Worm (Caenorhabditis elegans): ENCODE measurements around the gene C27C12.3.

The C27C12.3 gene

ce11 chrX:14853712-14854217 is 11.9 kb downstream of the C27C12.3 start, which contains the start of the genes C27C12.1 and C27C12.4 (continued):
- TF ChIP-seq spr-1 (tag; optimal IDR thresholded peaks at IDR 0.05) (peak; percentile 48), lir-3 (tag; optimal IDR thresholded peaks at IDR 0.05) (no peak), Y75B8A.6 (GFP tag; IDR thresholded peaks at IDR 0.05) (no peak), T20F7.1 (GFP tag; optimal IDR thresholded peaks at IDR 0.05) (peak; percentile 73), dmd-8 (GFP tag; IDR thresholded peaks at IDR 0.05) (no peak), lin-39 (tag; optimal IDR thresholded peaks at IDR 0.05) (no peak), nhr-10 (tag; optimal IDR thresholded peaks at IDR 0.05) (no peak), saeg-2 (GFP tag; IDR thresholded peaks at IDR 0.05) (0 out of 2 replicates have a peak, but pooled peaks have one; percentile 19), nhr-42 (GFP tag; IDR thresholded peaks at IDR 0.05) (0 out of 2 replicates have a peak, but pooled peaks have one; percentile 40), F37D6.2 (tag; optimal IDR thresholded peaks at IDR 0.05) (peak; percentile 58), duxl-1 (tag; optimal IDR thresholded peaks at IDR 0.05; ENCODE audit: poor library complexity) (peak; percentile 76), zip-11 (GFP tag; IDR thresholded peaks at IDR 0.05) (no peak), gei-8 (GFP tag; optimal IDR thresholded peaks at IDR 0.05) (no peak), ama-1 (optimal IDR thresholded peaks at IDR 0.05) (no peak), aly-2 (tag; optimal IDR thresholded peaks at IDR 0.05) (no peak), mxl-3 (GFP tag; optimal IDR thresholded peaks at IDR 0.05) (peak; percentile 90), hif-1 (tag; optimal IDR thresholded peaks at IDR 0.05) (peak in 1 of 2 experiments; percentile 86), mep-1 (tag; optimal IDR thresholded peaks at IDR 0.05) (no peak), nhr-102 (tag; optimal IDR thresholded peaks at IDR 0.05) (peak; percentile 77), rbr-2 (tag; optimal IDR thresholded peaks at IDR 0.05) (peak; percentile 86), dmd-6 (GFP tag; IDR thresholded peaks at IDR 0.05) (peak; percentile 84), mxl-2 (GFP tag; conservative IDR thresholded peaks at IDR 0.05) (no peak), daf-12 (tag; optimal IDR thresholded peaks at IDR 0.05) (no peak), T26A8.4 (GFP tag; IDR thresholded peaks at IDR 0.05) (peak; percentile 69), nhr-76 (tag; optimal IDR thresholded peaks at IDR 0.05) (no peak), F49E8.2 (tag; optimal IDR thresholded peaks at IDR 0.05; ENCODE audit: borderline replicate concordance) (no peak), pqm-1 (tag; optimal IDR thresholded peaks at IDR 0.05) (no peak), jun-1 (tag; optimal IDR thresholded peaks at IDR 0.05) (no peak)

- TF ChIP-seq snpc-1.2 (GFP tag; IDR thresholded peaks at IDR 0.05) (no peak), unc-62 (GFP tag; optimal IDR thresholded peaks at IDR 0.05 in 1 of 2) (peak in 1 of 2 experiments; percentile 26), unc-62 (tag; optimal IDR thresholded peaks at IDR 0.05) (no peak)
Observed at ce11 chrX:14851904-14852303, 13.7 kb downstream of the C27C12.3 start.

DNA sequence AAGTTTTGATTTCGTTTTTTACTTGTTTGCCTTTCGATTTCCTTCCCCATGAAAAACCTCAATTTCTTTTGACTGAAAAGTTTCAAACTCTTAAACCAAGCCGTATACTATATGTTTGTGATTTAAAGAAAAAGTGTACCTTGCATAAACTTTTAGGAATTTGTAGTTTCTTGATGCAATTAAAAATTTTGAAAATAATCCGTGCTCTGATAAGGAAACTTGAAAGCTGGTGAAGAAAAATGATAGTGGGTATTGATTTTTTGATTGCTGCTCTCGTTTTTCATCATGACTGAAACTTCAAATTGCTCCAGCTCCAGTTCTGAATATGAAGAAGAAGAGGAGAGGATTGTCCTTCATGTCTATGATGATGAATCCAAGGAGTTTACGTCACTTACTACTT is 16.6 kb downstream of the C27C12.3 start, which contains the start of gene acd-3:
TSS of gene acd-3 (plus strand) at position 222 of the 400 bp plus-strand sequence.
- peak; percentile 33 for TF ChIP-seq mep-1 (tag; optimal IDR thresholded peaks at IDR 0.05)
- TF ChIP-seq zip-2 (tag; optimal IDR thresholded peaks at IDR 0.05), result no peak
- no peak for TF ChIP-seq F10B5.3 (tag; optimal IDR thresholded peaks at IDR 0.05)
- no peak for TF ChIP-seq Y75B8A.6 (GFP tag; IDR thresholded peaks at IDR 0.05)
- TF ChIP-seq zip-11 (GFP tag; IDR thresholded peaks at IDR 0.05), result no peak
- no peak for TF ChIP-seq php-3 (GFP tag; IDR thresholded peaks at IDR 0.05)
- TF ChIP-seq nhr-28 (tag; optimal IDR thresholded peaks at IDR 0.05), result peak; percentile 76
- TF ChIP-seq ceh-32 (tag; optimal IDR thresholded peaks at IDR 0.05; ENCODE audit: poor library complexity), result no peak
- TF ChIP-seq T20F7.1 (GFP tag; optimal IDR thresholded peaks at IDR 0.05), result no peak
- TF ChIP-seq egl-43 (GFP tag; IDR thresholded peaks at IDR 0.05), result no peak
- TF ChIP-seq F37D6.2 (tag; optimal IDR thresholded peaks at IDR 0.05), result no peak
- TF ChIP-seq skn-1 (tag; optimal IDR thresholded peaks at IDR 0.05), result no peak
- TF ChIP-seq dmd-9 (GFP tag; IDR thresholded peaks at IDR 0.05), result no peak
- TF ChIP-seq dmd-6 (GFP tag; IDR thresholded peaks at IDR 0.05), result peak; percentile 32; the same call in 1 of the 2 replicates
- TF ChIP-seq lin-1 (GFP tag; IDR thresholded peaks at IDR 0.05), result no peak
- no peak for TF ChIP-seq jun-1 (tag; optimal IDR thresholded peaks at IDR 0.05)
- no peak for TF ChIP-seq nhr-10 (tag; optimal IDR thresholded peaks at IDR 0.05)
- TF ChIP-seq nhr-111 (GFP tag; optimal IDR thresholded peaks at IDR 0.05), result no peak
- no peak for TF ChIP-seq lin-38 (GFP tag; IDR thresholded peaks at IDR 0.05)
- no peak for TF ChIP-seq set-16 (GFP tag; IDR thresholded peaks at IDR 0.05)
- no peak for TF ChIP-seq daf-16 (GFP tag; optimal IDR thresholded peaks at IDR 0.05)
- peak; percentile 32 for TF ChIP-seq daf-16 (tag; optimal IDR thresholded peaks at IDR 0.05)
- peak; percentile 1 for TF ChIP-seq dve-1 (tag; optimal IDR thresholded peaks at IDR 0.05; ENCODE audit: insufficient read depth)
- TF ChIP-seq F26F4.8 (GFP tag; conservative IDR thresholded peaks at IDR 0.05), result no peak
- TF ChIP-seq arid-1 (GFP tag; conservative IDR thresholded peaks at IDR 0.05), result no peak
- TF ChIP-seq daf-12 (tag; optimal IDR thresholded peaks at IDR 0.05), result no peak
- no peak for TF ChIP-seq Y105C5A.15 (GFP tag; IDR thresholded peaks at IDR 0.05)

Measured in whole organism, L4 larva.